Fruit fly (Drosophila melanogaster): ENCODE results near the gene twin.

Gene twin

dm6 chr3R:24188619-24189018 is 33.1 kb downstream of the twin start, which contains the start of gene CG5515 (continued):
- TF ChIP-seq CG10321 (GFP tag; IDR thresholded peaks at IDR 0.05) = 0 out of 2 replicates have a peak, but pooled peaks have one; percentile 7
- peak; percentile 54 for TF ChIP-seq CG10543 (GFP tag; optimal IDR thresholded peaks at IDR 0.05)
- TF ChIP-seq CG17385 (GFP tag; optimal IDR thresholded peaks at IDR 0.05) = peak; percentile 45
- peak; percentile 80 for TF ChIP-seq Dp (GFP tag; optimal IDR thresholded peaks at IDR 0.05)
- peak; percentile 87 for TF ChIP-seq lmd (GFP tag; IDR thresholded peaks at IDR 0.05)
- peak; percentile 36 for TF ChIP-seq CG33557 (GFP tag; optimal IDR thresholded peaks at IDR 0.05)
- peak; percentile 68 for TF ChIP-seq CG1647 (GFP tag; optimal IDR thresholded peaks at IDR 0.05)
- TF ChIP-seq ap (GFP tag; IDR thresholded peaks at IDR 0.05) = peak; percentile 50
- peak; percentile 10; the same call in 1 of the 3 replicates for TF ChIP-seq CG3726 (GFP tag; IDR thresholded peaks at IDR 0.05)
- TF ChIP-seq CG2199 (GFP tag; IDR thresholded peaks at IDR 0.05) = no peak
- peak; percentile 83 for TF ChIP-seq tgo (GFP tag; IDR thresholded peaks at IDR 0.05)
- peak; percentile 64; the same call in 2 of the 3 replicates for TF ChIP-seq CG11560 (tag; IDR thresholded peaks at IDR 0.05)
- TF ChIP-seq Oli (tag; optimal IDR thresholded peaks at IDR 0.05) = peak; percentile 57
- peak; percentile 75 for TF ChIP-seq CG4730 (GFP tag; IDR thresholded peaks at IDR 0.05)
- TF ChIP-seq Asciz (GFP tag; optimal IDR thresholded peaks at IDR 0.05) = no peak
- TF ChIP-seq prd (optimal IDR thresholded peaks at IDR 0.05) = no peak
- peak; percentile 84 for TF ChIP-seq prd (GFP tag; IDR thresholded peaks at IDR 0.05)
- peak; percentile 87 for TF ChIP-seq esg (GFP tag; conservative IDR thresholded peaks at IDR 0.05)
- peak; percentile 86 for TF ChIP-seq slbo (GFP tag; IDR thresholded peaks at IDR 0.05)
- TF ChIP-seq CG12299 (tag; optimal IDR thresholded peaks at IDR 0.05) = peak; percentile 28
- peak; percentile 62 for TF ChIP-seq mirr (GFP tag; optimal IDR thresholded peaks at IDR 0.05)
- peak; percentile 41 for TF ChIP-seq Hmx (GFP tag; optimal IDR thresholded peaks at IDR 0.05)
- peak; percentile 70; the same call in 1 of the 2 replicates for TF ChIP-seq CG14014 (GFP tag; IDR thresholded peaks at IDR 0.05)
- peak; percentile 79 for TF ChIP-seq CG5953 (GFP tag; IDR thresholded peaks at IDR 0.05)
- TF ChIP-seq luna (GFP tag; optimal IDR thresholded peaks at IDR 0.05) = no peak
- TF ChIP-seq Ptx1 (GFP tag; IDR thresholded peaks at IDR 0.05) = peak; percentile 88
- peak; percentile 74 for TF ChIP-seq CG33213 (GFP tag; optimal IDR thresholded peaks at IDR 0.05)
- no peak for TF ChIP-seq TFAM (GFP tag; optimal IDR thresholded peaks at IDR 0.05)
- no peak for TF ChIP-seq Deaf1 (tag; optimal IDR thresholded peaks at IDR 0.05)
- no peak for TF ChIP-seq CG2678 (tag; optimal IDR thresholded peaks at IDR 0.05)
- no peak for TF ChIP-seq Hey (tag; optimal IDR thresholded peaks at IDR 0.05)
- TF ChIP-seq CG4707 (GFP tag; optimal IDR thresholded peaks at IDR 0.05) = no peak
- TF ChIP-seq Drgx (GFP tag; IDR thresholded peaks at IDR 0.05) = peak; percentile 75
- TF ChIP-seq CG9876 (GFP tag; optimal IDR thresholded peaks at IDR 0.05) = peak; percentile 73
- TF ChIP-seq HHEX (GFP tag; optimal IDR thresholded peaks at IDR 0.05) = no peak
- TF ChIP-seq tap (tag; optimal IDR thresholded peaks at IDR 0.05) = no peak
- TF ChIP-seq CG1832 (GFP tag; optimal IDR thresholded peaks at IDR 0.05) = no peak
- no peak for TF ChIP-seq sima (GFP tag; optimal IDR thresholded peaks at IDR 0.05)
- peak; percentile 51 for TF ChIP-seq CG11723 (GFP tag; optimal IDR thresholded peaks at IDR 0.05)
- no peak for TF ChIP-seq dan (GFP tag; IDR thresholded peaks at IDR 0.05)
- no peak for TF ChIP-seq ATbp (GFP tag; optimal IDR thresholded peaks at IDR 0.05)
- TF ChIP-seq CG30403 (GFP tag; optimal IDR thresholded peaks at IDR 0.05) = peak; percentile 87
- TF ChIP-seq ssp (GFP tag; IDR thresholded peaks at IDR 0.05) = peak; percentile 80
- TF ChIP-seq crc (GFP tag; optimal IDR thresholded peaks at IDR 0.05) = no peak
- peak; percentile 51 for TF ChIP-seq emc (GFP tag; optimal IDR thresholded peaks at IDR 0.05)
- no peak for TF ChIP-seq CG15073 (GFP tag; optimal IDR thresholded peaks at IDR 0.05)
- TF ChIP-seq CG17802 (tag; optimal IDR thresholded peaks at IDR 0.05) = peak; percentile 59
- TF ChIP-seq Bdp1 (GFP tag; optimal IDR thresholded peaks at IDR 0.05) = peak; percentile 76
- TF ChIP-seq CG11085 (GFP tag; IDR thresholded peaks at IDR 0.05) = peak; percentile 69
- peak; percentile 90 for TF ChIP-seq Xbp1 (GFP tag; optimal IDR thresholded peaks at IDR 0.05)
- no peak for TF ChIP-seq zf30C (GFP tag; optimal IDR thresholded peaks at IDR 0.05)
- TF ChIP-seq zfh1 (GFP tag; IDR thresholded peaks at IDR 0.05) = peak; percentile 81; the same call in 2 of the 3 replicates
